Worm (Caenorhabditis elegans): Measurements from ENCODE around the gene mig-38.

mig-38 gene

DNA sequence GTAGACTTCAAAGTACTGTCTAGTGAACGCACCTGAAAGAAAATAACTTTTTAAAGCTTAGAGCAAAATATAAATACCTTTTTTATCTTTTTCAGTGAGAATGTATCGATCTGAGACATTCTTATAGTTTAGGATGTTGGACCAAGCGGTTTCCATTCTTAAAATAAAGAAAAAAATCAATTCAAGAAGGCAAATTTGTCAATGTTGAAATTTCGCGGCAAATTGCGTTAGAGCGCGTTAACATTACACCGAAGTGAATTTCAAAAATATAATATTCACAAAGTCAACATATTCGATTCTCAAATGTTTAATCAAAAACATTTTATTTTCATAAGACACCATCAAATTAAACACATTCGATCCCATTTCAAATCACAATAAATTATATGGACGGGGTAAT lies 32.4 kb upstream of the mig-38 start, which contains the start of gene F12F6.7:
TSS of gene F12F6.7 (minus strand) at position 157 of the 400 bp plus-strand sequence.
- TF ChIP-seq ceh-14 (tag; optimal IDR thresholded peaks at IDR 0.05) = no peak
- TF ChIP-seq npax-4 (tag; optimal IDR thresholded peaks at IDR 0.05) = no peak
- no peak for TF ChIP-seq pat-9 (tag; optimal IDR thresholded peaks at IDR 0.05)
- no peak for TF ChIP-seq sox-2 (GFP tag; IDR thresholded peaks at IDR 0.05)
- no peak for TF ChIP-seq C08G9.2 (tag; optimal IDR thresholded peaks at IDR 0.05)
- TF ChIP-seq fkh-6 (tag; optimal IDR thresholded peaks at IDR 0.05) = no peak
- no peak for TF ChIP-seq ceh-34 (tag; optimal IDR thresholded peaks at IDR 0.05)
- TF ChIP-seq rnt-1 (tag; optimal IDR thresholded peaks at IDR 0.05) = no peak
- TF ChIP-seq gmeb-2 (tag; optimal IDR thresholded peaks at IDR 0.05) = no peak
- no peak for TF ChIP-seq eyg-1 (tag; optimal IDR thresholded peaks at IDR 0.05)
- no peak for TF ChIP-seq K02D7.2 (tag; optimal IDR thresholded peaks at IDR 0.05)

DNA sequence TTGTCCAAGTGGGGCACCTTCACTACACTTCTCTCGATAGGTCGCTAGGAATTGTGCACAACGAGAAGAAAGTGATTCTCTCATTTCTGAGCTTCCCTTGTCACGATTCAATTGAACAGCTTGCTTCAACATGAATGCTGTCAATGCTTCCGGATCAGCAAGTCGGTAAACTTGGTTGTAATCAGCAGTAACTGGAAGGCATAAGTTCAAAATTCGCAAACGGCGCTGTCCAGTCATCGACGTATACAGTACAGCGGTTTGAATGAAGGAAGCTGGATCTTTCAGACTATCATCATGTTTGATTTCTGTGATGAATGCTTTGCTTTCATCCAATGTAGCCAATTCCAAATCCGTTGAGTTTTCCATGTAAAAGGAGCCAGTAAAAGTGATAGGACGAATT lies 31.0 kb upstream of the mig-38 start:
- TF ChIP-seq ceh-14 (tag; optimal IDR thresholded peaks at IDR 0.05) (no peak), ceh-9 (tag; optimal IDR thresholded peaks at IDR 0.05) (no peak), dve-1 (tag; optimal IDR thresholded peaks at IDR 0.05) (no peak), T23F11.4 (GFP tag; optimal IDR thresholded peaks at IDR 0.05) (no peak), ahr-1 (tag; optimal IDR thresholded peaks at IDR 0.05) (no peak), ceh-2 (tag; optimal IDR thresholded peaks at IDR 0.05) (no peak), ceh-45 (GFP tag; IDR thresholded peaks at IDR 0.05) (no peak), K02D7.2 (tag; optimal IDR thresholded peaks at IDR 0.05) (no peak), ceh-30 (tag; optimal IDR thresholded peaks at IDR 0.05) (no peak), dmd-4 (tag; optimal IDR thresholded peaks at IDR 0.05; ENCODE audit: borderline replicate concordance) (no peak)

DNA sequence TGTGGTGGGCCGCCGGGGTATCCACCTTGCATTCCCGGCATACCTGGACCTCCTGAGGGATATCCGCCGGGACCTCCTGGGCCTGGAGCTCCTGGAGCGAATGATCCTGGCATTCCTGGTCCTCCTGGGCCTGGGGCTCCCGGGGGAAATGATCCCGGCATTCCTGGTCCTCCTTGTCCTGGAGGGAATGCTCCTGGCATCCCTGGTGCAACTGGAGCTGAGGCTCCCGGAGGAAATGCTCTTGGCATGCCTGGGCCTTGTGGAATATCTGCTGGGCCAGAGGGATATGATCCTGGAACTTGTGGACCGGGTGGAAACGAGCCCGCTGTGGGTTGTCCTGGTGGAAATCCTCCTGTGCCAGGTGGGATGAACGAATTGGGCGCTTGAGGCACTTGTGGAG lies 29.0 kb upstream of the mig-38 start:
- TF ChIP-seq C08G9.2 (tag; optimal IDR thresholded peaks at IDR 0.05) (peak; percentile 23), rnt-1 (tag; optimal IDR thresholded peaks at IDR 0.05) (no peak), ama-1 (optimal IDR thresholded peaks at IDR 0.05) (no peak), elt-4 (tag; optimal IDR thresholded peaks at IDR 0.05) (peak; percentile 87), mec-3 (tag; optimal IDR thresholded peaks at IDR 0.05; ENCODE audit: borderline replicate concordance) (peak; percentile 63), elt-2 (tag; optimal IDR thresholded peaks at IDR 0.05) (no peak), odd-2 (tag; optimal IDR thresholded peaks at IDR 0.05) (no peak)

DNA sequence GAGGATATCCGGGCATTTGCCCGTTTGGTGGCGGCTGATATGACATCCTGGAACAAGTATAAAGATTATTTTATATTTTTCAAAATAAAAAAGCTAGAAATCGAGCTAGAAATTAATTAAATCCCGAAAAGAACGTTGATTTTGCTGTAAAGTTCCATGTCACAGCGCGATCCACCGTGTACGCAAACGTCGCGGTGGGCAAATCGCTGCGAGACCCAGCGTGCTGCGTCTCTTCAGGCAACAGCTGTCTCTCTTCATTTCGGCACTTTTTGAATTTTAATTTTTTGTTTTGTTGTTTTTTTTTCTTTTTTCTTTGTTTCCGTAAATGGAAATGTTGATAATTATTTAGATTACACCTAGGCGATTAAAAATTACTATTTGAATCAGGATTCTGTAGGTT lies 27.9 kb upstream of the mig-38 start, which contains the start of gene sec-24.1:
TSS of gene sec-24.1 (minus strand) at position 49 of the 400 bp plus-strand sequence.
- TF ChIP-seq eyg-1 (tag; optimal IDR thresholded peaks at IDR 0.05) (no peak), ahr-1 (tag; optimal IDR thresholded peaks at IDR 0.05) (no peak), hlh-30 (tag; optimal IDR thresholded peaks at IDR 0.05; ENCODE audit: insufficient read depth) (no peak), fkh-10 (GFP tag; optimal IDR thresholded peaks at IDR 0.05) (no peak), dve-1 (tag; optimal IDR thresholded peaks at IDR 0.05) (peak; percentile 8), pat-9 (tag; optimal IDR thresholded peaks at IDR 0.05) (peak; percentile 51), ceh-19 (GFP tag; optimal IDR thresholded peaks at IDR 0.05) (no peak), pqm-1 (tag; optimal IDR thresholded peaks at IDR 0.05) (no peak), lin-11 (tag; optimal IDR thresholded peaks at IDR 0.05) (no peak), unc-42 (tag; optimal IDR thresholded peaks at IDR 0.05) (peak; percentile 3), ceh-31 (tag; optimal IDR thresholded peaks at IDR 0.05) (peak; percentile 42), zip-5 (tag; optimal IDR thresholded peaks at IDR 0.05) (no peak), hlh-8 (tag; optimal IDR thresholded peaks at IDR 0.05) (no peak), K09A11.1 (tag; optimal IDR thresholded peaks at IDR 0.05; ENCODE audit: insufficient read depth) (peak; percentile 59), ceh-18 (tag; optimal IDR thresholded peaks at IDR 0.05) (peak; percentile 18), ceh-14 (tag; optimal IDR thresholded peaks at IDR 0.05) (no peak), ets-4 (tag; optimal IDR thresholded peaks at IDR 0.05) (peak; percentile 17), F13H6.1 (tag; optimal IDR thresholded peaks at IDR 0.05) (no peak), tbx-2 (tag; optimal IDR thresholded peaks at IDR 0.05) (peak; percentile 75), pag-3 (tag; optimal IDR thresholded peaks at IDR 0.05; ENCODE audit: borderline replicate concordance) (no peak), pax-1 (tag; optimal IDR thresholded peaks at IDR 0.05) (peak; percentile 13), npax-4 (tag; optimal IDR thresholded peaks at IDR 0.05) (no peak), nfya-1 (tag; optimal IDR thresholded peaks at IDR 0.05) (peak; percentile 94), rnt-1 (tag; optimal IDR thresholded peaks at IDR 0.05) (peak; percentile 7), pros-1 (tag; optimal IDR thresholded peaks at IDR 0.05) (no peak), elt-2 (tag; optimal IDR thresholded peaks at IDR 0.05) (no peak)
